Worm (Caenorhabditis elegans): Measurements from ENCODE around the gene clec-221.

Gene clec-221

DNA sequence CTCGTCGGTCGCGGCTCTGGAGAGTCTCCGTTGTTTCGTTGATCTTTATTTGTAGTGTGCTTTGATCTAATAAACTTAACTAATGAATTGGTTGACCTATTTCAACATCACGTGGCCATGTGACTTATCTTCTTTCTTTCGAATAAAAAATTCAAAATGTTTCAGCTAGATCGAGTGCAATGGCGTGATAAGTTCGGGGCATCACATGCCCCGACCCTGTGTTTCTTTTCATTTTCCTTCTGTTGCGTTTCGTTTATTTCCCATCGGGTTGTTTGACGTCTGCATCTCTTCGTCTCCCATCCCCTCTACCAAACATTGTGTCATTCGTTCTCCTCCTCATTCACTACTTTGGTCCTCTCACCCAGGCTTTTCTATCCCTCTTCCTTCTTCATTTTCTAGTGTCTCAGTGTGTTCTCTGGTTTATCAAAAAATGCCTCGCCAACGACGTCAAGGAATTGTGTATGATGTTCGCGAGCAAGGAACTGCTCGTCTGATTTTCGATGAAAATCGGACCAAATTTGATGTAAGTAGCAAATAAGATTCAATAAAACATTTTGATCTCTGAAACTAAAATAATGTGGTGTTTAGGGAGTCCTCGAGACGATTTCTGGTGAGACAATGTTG lies 2.5 kb downstream of the clec-221 start, which contains the start of gene F17C11.4 (continued):
- peak; percentile 31 for TF ChIP-seq ztf-18 (tag; optimal IDR thresholded peaks at IDR 0.05)
- TF ChIP-seq ztf-3 (GFP tag; optimal IDR thresholded peaks at IDR 0.05): no peak
- peak; percentile 41 for TF ChIP-seq unc-62 (GFP tag; optimal IDR thresholded peaks at IDR 0.05)
- TF ChIP-seq rcor-1 (GFP tag; IDR thresholded peaks at IDR 0.05): 0 out of 2 replicates have a peak, but pooled peaks have one; percentile 10

DNA sequence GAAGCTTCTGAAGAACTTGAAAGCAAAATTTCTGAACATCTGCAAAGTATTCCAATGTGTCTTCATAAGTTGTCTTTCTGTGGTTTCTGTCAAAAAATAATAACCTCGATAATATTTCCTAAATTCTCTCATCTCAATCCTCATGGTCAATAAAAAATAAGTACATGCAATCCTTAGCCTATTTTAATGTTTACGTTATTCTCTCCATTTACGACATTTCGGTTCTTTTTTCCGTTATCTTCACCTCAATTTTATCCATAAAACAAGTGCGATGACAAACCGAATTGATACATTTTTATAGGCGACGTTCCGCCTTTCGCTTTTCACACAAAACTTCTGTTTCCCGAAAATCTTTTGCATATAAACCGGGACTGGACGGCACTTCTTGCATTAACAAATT lies 4.7 kb downstream of the clec-221 start, which contains the start of gene col-153:
TSS of gene col-153 (plus strand) at position 301 of the 400 bp plus-strand sequence.
- TF ChIP-seq tbx-9 (tag; optimal IDR thresholded peaks at IDR 0.05; ENCODE audit: borderline replicate concordance): no peak
- TF ChIP-seq snpc-1.3 (tag; optimal IDR thresholded peaks at IDR 0.05; ENCODE audit: insufficient read depth): no peak
- TF ChIP-seq ztf-25 (GFP tag; IDR thresholded peaks at IDR 0.05): no peak
- no peak for TF ChIP-seq hmg-20 (GFP tag; IDR thresholded peaks at IDR 0.05)
- TF ChIP-seq K12H6.12 (tag; optimal IDR thresholded peaks at IDR 0.05): no peak
- TF ChIP-seq snpc-3.4 (tag; optimal IDR thresholded peaks at IDR 0.05): no peak
- TF ChIP-seq egrh-3 (GFP tag; IDR thresholded peaks at IDR 0.05): no peak
- TF ChIP-seq Y53G8AR.9 (GFP tag; conservative IDR thresholded peaks at IDR 0.05): no peak
- no peak for TF ChIP-seq B0035.1 (tag; optimal IDR thresholded peaks at IDR 0.05)
- no peak for TF ChIP-seq lir-1 (GFP tag; conservative IDR thresholded peaks at IDR 0.05)
- no peak for TF ChIP-seq mxl-1 (tag; optimal IDR thresholded peaks at IDR 0.05)
- TF ChIP-seq zim-3 (tag; optimal IDR thresholded peaks at IDR 0.05): no peak
- TF ChIP-seq ztf-18 (tag; optimal IDR thresholded peaks at IDR 0.05): no peak
- no peak for TF ChIP-seq F10E7.11 (tag; optimal IDR thresholded peaks at IDR 0.05)
- no peak for TF ChIP-seq lin-40 (tag; optimal IDR thresholded peaks at IDR 0.05)
- no peak for TF ChIP-seq aptf-2 (GFP tag; conservative IDR thresholded peaks at IDR 0.05)

DNA sequence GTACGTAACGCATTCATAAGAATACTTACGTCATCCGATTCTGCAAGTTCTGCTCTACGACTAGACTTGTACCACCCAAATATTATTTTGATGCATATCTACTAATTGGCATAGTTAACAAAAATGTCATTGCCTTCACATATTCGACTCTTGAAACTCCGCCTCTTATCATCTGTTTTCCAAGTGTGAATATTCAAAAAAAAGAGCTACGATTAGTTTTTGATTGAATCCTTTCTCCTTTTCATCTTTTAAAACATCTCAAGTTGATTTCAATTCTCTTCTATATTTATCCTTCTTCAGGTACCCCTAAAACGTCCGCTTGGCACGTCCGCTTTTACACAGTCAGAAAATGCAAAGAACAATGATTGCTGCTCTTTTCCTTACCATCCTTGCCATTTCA lies 6.3 kb downstream of the clec-221 start, which contains the start of gene F17C11.2:
TSS of gene F17C11.2 (plus strand) at position 301 of the 400 bp plus-strand sequence.
- TF ChIP-seq dpl-1 (GFP tag; optimal IDR thresholded peaks at IDR 0.05) (no peak), D2030.7 (GFP tag; IDR thresholded peaks at IDR 0.05) (no peak), egl-18 (GFP tag; IDR thresholded peaks at IDR 0.05) (no peak), repo-1 (tag; optimal IDR thresholded peaks at IDR 0.05) (no peak)

DNA sequence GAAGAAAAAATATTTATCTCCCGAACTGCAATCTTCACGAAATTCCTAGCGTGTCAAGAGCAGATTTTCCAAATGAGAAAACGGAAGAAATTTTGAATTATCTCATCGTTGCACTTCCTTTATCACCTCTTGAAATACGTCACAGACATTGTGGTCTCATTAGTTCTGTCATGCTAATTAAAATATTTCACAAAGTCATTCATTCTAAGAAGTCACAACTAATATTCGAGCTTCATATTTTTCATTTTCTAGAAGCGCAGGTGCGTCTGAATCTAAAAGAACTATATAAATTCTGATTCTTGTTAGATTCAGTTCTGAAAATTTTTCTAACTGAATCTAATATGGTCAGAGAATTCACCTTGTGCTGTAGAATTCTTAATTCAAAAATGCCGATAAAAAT lies 7.0 kb downstream of the clec-221 start:
- TF ChIP-seq pha-4 (tag; optimal IDR thresholded peaks at IDR 0.05): no peak
- no peak for TF ChIP-seq C17E4.6 (GFP tag; IDR thresholded peaks at IDR 0.05)
- no peak for TF ChIP-seq snpc-1.1 (tag; optimal IDR thresholded peaks at IDR 0.05; ENCODE audit: insufficient read depth)
- TF ChIP-seq bed-2 (GFP tag; IDR thresholded peaks at IDR 0.05): no peak

DNA sequence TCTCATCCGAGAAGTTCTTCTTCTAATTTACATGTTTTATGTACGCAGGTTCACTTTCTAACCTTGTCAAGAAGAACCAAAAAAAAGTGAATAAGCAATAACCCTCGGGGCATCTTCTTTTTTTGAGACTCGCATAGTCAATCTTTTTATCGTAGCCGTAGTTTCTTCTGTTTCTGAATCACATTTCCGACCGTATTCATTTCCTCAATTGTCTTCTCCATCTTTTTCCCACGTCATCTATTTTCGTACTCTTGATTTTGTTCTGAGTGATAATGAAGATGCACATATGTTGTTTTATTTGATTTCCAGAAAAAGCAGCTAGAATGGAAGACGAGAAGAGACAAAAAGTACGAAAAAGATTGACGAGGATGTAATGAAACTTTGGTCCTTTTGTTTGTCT lies 9.3 kb downstream of the clec-221 start:
- no peak for TF ChIP-seq snpc-3.4 (tag; optimal IDR thresholded peaks at IDR 0.05)
- no peak for TF ChIP-seq efl-1 (GFP tag; optimal IDR thresholded peaks at IDR 0.05)
- no peak for TF ChIP-seq ceh-27 (GFP tag; optimal IDR thresholded peaks at IDR 0.05)
- TF ChIP-seq K12H6.12 (tag; optimal IDR thresholded peaks at IDR 0.05): no peak
- TF ChIP-seq athp-1 (tag; optimal IDR thresholded peaks at IDR 0.05): no peak
